Worm (Caenorhabditis elegans) whole organism, early embryonic: ENCODE measurements around the gene D1005.2.

Experiments used
- B0310.2 ChIP-seq: sonication (generic microtip); optimal IDR thresholded peaks from 2 replicates; lab custom pipeline; 2016; ENCODE audit warnings: mild to moderate bottlenecking, missing genetic modification characterization, missing compliant biosample characterization
- F13C5.2 ChIP-seq: sonication (generic microtip); optimal IDR thresholded peaks from 2 replicates; lab custom pipeline; 2017; ENCODE audit warnings: mild to moderate bottlenecking, missing genetic modification characterization, inconsistent platforms, missing compliant biosample characterization
- aly-1 ChIP-seq: sonication (generic microtip); optimal IDR thresholded peaks from 2 replicates; lab custom pipeline; 2016; ENCODE audit warnings: missing genetic modification characterization, missing compliant biosample characterization
- ama-1 ChIP-seq: fragments of 150-350 bp; optimal IDR thresholded peaks from 2 replicates; lab custom pipeline; 2014
- ceh-13 ChIP-seq: fragments of 200-800 bp; sonication (Bioruptor generic); optimal IDR thresholded peaks from 2 replicates; lab custom pipeline; 2018; ENCODE audit warnings: mild to moderate bottlenecking, missing genetic modification characterization, missing compliant biosample characterization
- ceh-36 ChIP-seq: sonication (generic microtip); optimal IDR thresholded peaks from 2 replicates; lab custom pipeline; 2016; ENCODE audit warnings: missing genetic modification characterization, inconsistent platforms, missing compliant biosample characterization
- ets-7 ChIP-seq: sonication (generic microtip); optimal IDR thresholded peaks from 2 replicates; lab custom pipeline; 2016; ENCODE audit warnings: missing genotype, missing genetic modification characterization, missing compliant biosample characterization
- flt-1 ChIP-seq: fragments of 200-800 bp; sonication (Bioruptor generic); IDR thresholded peaks from 2 replicates; pipeline ENCODE4 v1.3.6; 2022; ENCODE audit warnings: missing genetic modification characterization, missing compliant biosample characterization
- hmbx-1 ChIP-seq: sonication (generic microtip); optimal IDR thresholded peaks from 2 replicates; lab custom pipeline; 2016; ENCODE audit warnings: mild to moderate bottlenecking, missing genetic modification characterization, missing compliant biosample characterization
- hmg-4 ChIP-seq: fragments of 200-800 bp; sonication (Bioruptor generic); optimal IDR thresholded peaks from 2 replicates; lab custom pipeline; 2018; ENCODE audit warnings: mild to moderate bottlenecking, missing genetic modification characterization, missing compliant biosample characterization
- hnd-1 ChIP-seq: sonication (generic microtip); optimal IDR thresholded peaks from 2 replicates; lab custom pipeline; 2016; ENCODE audit warnings: missing genetic modification characterization, missing compliant biosample characterization
- pes-1 ChIP-seq: fragments of 200-800 bp; sonication (Bioruptor generic); IDR thresholded peaks from 2 replicates; pipeline ENCODE4 v1.3.6; 2022; ENCODE audit warnings: missing genetic modification reagents, missing genetic modification characterization, missing compliant biosample characterization
- scrt-1 ChIP-seq: fragments of 200-800 bp; sonication (Bioruptor generic); IDR thresholded peaks from 2 replicates; pipeline ENCODE4 v1.3.6; 2022; ENCODE audit warnings: missing genetic modification characterization, missing compliant biosample characterization
- sea-1 ChIP-seq: fragments of 200-800 bp; sonication (Bioruptor generic); conservative IDR thresholded peaks from 2 replicates; pipeline ENCODE4 v1.3.6; 2022; ENCODE audit warnings: missing genetic modification characterization, missing compliant biosample characterization
- tbx-11 ChIP-seq: fragments of 200-800 bp; sonication (Bioruptor generic); IDR thresholded peaks from 2 replicates; pipeline ENCODE4 v1.3.6; 2022; ENCODE audit warnings: missing genetic modification characterization, missing compliant biosample characterization
- tbx-37 ChIP-seq: fragments of 200-800 bp; sonication (Bioruptor generic); conservative IDR thresholded peaks from 2 replicates; pipeline ENCODE4 v1.3.6; 2022; ENCODE audit warnings: missing genetic modification reagents, missing genetic modification characterization, missing compliant biosample characterization
- tra-4 ChIP-seq: sonication (generic microtip); optimal IDR thresholded peaks from 2 replicates; lab custom pipeline; 2017; ENCODE audit warnings: missing genetic modification characterization, missing compliant biosample characterization

D1005.2 gene

DNA sequence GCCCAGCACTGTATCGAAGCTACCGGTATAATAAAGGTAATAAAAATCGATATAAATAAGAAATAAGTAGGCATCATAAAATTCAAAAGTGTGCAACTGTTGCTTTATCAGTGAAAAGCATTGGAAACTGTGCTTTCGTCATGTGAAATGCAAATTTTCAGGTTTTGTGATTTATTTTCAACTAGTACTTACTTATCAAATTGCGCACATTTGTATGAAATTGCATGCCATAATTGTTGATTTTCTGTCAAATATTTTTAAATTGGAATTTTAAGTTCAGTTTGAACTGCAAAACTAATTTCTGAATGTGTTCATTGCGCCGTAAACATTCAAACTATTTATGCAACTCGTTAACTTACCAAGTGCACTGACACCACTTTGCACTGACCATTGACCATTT lies 26.9 kb downstream of the D1005.2 start, which contains the start of gene D1005.4:
Gene D1005.4, minus strand, starts transcription at position 101 of the 400 bp plus-strand sequence.
- TF ChIP-seq flt-1 (GFP tag; lab: Robert Waterston, UW) (no peak), pes-1 (no peak), tbx-37 (GFP tag; lab: Robert Waterston, UW) (no peak), F13C5.2 (tag; lab: Kevin White, UChicago) (no peak), tbx-11 (GFP tag; lab: Robert Waterston, UW) (no peak), scrt-1 (no peak), aly-1 (tag; lab: Kevin White, UChicago) (no peak), ceh-13 (GFP tag; lab: Kevin White, UChicago) (no peak), hnd-1 (tag; lab: Kevin White, UChicago) (no peak), hmbx-1 (tag; lab: Kevin White, UChicago) (no peak), B0310.2 (tag; lab: Kevin White, UChicago) (no peak), ceh-36 (tag; lab: Kevin White, UChicago) (no peak), sea-1 (GFP tag; lab: Robert Waterston, UW) (no peak), ets-7 (no peak), tra-4 (tag; lab: Kevin White, UChicago) (no peak)

DNA sequence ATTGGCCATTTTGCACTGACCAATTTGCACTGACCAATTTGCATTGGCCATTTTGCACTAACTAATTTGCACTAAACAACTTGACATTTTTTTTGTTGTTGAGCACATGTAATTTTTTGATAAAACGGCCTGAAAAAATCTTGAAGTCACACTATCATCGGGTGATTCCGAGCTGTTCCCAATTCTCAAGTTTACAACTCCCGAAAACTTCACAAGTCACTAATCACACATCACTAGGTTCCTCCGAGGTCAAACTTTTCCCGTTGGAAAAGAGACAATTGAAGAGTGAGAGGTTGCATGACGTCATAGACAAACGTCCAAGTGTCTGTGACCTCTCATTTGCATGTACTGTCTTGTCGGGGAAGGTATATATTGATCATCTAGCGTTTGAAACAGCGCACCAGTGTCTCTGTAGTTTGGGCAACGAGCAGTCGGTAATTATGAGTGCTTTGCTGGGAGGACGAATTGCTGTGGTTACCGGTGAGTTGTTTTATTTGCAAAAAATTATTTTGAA lies 27.4 kb downstream of the D1005.2 start, which contains the start of the genes D1005.10 and dhs-25:
Gene D1005.10, minus strand, starts transcription at position 51 of the 514 bp plus-strand sequence.
Gene dhs-25, plus strand, starts transcription at position 398 of the 514 bp plus-strand sequence.
- TF ChIP-seq tbx-37 (GFP tag; lab: Robert Waterston, UW) (no peak), ceh-13 (GFP tag; lab: Kevin White, UChicago) (no peak), tra-4 (tag; lab: Kevin White, UChicago) (no peak), sea-1 (GFP tag; lab: Robert Waterston, UW) (no peak), hmg-4 (GFP tag; lab: Kevin White, UChicago) (no peak), flt-1 (GFP tag; lab: Robert Waterston, UW) (no peak), aly-1 (tag; lab: Kevin White, UChicago) (no peak), F13C5.2 (tag; lab: Kevin White, UChicago) (no peak), hnd-1 (tag; lab: Kevin White, UChicago) (no peak), scrt-1 (no peak), ceh-36 (tag; lab: Kevin White, UChicago) (no peak), hmbx-1 (tag; lab: Kevin White, UChicago) (no peak), ets-7 (no peak), ama-1 (lab: Kevin White, UChicago) (no peak), pes-1 (no peak), B0310.2 (tag; lab: Kevin White, UChicago) (no peak), tbx-11 (GFP tag; lab: Robert Waterston, UW) (no peak)

DNA sequence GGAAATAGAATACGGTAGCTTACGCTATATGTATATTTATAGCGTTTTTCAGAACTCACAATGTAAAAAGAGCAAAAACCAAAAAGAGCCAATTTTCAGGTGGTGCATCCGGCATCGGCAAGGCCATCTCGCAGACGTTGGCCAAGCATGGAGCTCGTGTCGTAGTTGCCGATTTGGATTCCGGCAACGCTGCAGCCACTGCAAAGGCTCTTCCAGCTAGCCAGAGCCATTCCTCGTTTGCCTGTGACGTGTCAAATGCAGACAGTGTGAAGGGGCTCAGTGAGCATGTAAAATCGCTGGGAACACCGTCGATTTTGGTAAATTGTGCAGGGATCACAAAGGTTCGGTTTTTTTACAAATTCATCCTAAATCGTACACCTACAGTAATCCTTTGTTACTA lies 28.3 kb downstream of the D1005.2 start:
- TF ChIP-seq hnd-1 (tag; lab: Kevin White, UChicago) (no peak), aly-1 (tag; lab: Kevin White, UChicago) (no peak), tra-4 (tag; lab: Kevin White, UChicago) (no peak), ceh-13 (GFP tag; lab: Kevin White, UChicago) (no peak), flt-1 (GFP tag; lab: Robert Waterston, UW) (no peak), ama-1 (lab: Kevin White, UChicago) (no peak), tbx-37 (GFP tag; lab: Robert Waterston, UW) (no peak), scrt-1 (no peak), hmg-4 (GFP tag; lab: Kevin White, UChicago) (no peak), tbx-11 (GFP tag; lab: Robert Waterston, UW) (no peak), B0310.2 (tag; lab: Kevin White, UChicago) (no peak), ets-7 (no peak), sea-1 (GFP tag; lab: Robert Waterston, UW) (no peak), pes-1 (no peak), ceh-36 (tag; lab: Kevin White, UChicago) (no peak), F13C5.2 (tag; lab: Kevin White, UChicago) (no peak), hmbx-1 (tag; lab: Kevin White, UChicago) (no peak)

DNA sequence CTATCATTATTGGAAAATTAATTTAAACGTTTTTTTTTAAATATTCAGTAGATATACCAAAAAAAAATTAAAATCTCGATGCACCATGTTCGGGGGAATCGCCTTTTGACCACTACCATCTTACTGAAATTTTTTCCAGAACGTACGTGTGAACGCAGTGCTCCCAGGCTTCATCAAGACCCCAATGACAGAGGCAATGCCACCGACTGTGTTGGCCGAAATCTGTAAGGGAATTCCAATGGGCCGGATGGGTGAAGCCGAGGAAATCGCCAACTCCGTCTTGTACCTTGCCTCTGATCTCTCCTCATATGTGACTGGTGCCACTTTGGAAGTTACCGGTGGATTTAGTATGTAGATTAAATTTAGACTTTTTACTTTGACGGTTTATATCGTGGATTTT lies 30.0 kb downstream of the D1005.2 start:
- TF ChIP-seq sea-1 (GFP tag; lab: Robert Waterston, UW) = no peak
- TF ChIP-seq ceh-36 (tag; lab: Kevin White, UChicago) = no peak
- no peak for TF ChIP-seq ceh-13 (GFP tag; lab: Kevin White, UChicago)
- TF ChIP-seq F13C5.2 (tag; lab: Kevin White, UChicago) = no peak
- TF ChIP-seq ama-1 (lab: Kevin White, UChicago) = no peak
- TF ChIP-seq ets-7 = no peak
- TF ChIP-seq tbx-37 (GFP tag; lab: Robert Waterston, UW) = no peak
- TF ChIP-seq aly-1 (tag; lab: Kevin White, UChicago) = no peak
- no peak for TF ChIP-seq pes-1
- TF ChIP-seq hnd-1 (tag; lab: Kevin White, UChicago) = no peak
- no peak for TF ChIP-seq B0310.2 (tag; lab: Kevin White, UChicago)
- TF ChIP-seq scrt-1 = no peak
- no peak for TF ChIP-seq tbx-11 (GFP tag; lab: Robert Waterston, UW)
- no peak for TF ChIP-seq hmg-4 (GFP tag; lab: Kevin White, UChicago)
- no peak for TF ChIP-seq tra-4 (tag; lab: Kevin White, UChicago)
- no peak for TF ChIP-seq flt-1 (GFP tag; lab: Robert Waterston, UW)

DNA sequence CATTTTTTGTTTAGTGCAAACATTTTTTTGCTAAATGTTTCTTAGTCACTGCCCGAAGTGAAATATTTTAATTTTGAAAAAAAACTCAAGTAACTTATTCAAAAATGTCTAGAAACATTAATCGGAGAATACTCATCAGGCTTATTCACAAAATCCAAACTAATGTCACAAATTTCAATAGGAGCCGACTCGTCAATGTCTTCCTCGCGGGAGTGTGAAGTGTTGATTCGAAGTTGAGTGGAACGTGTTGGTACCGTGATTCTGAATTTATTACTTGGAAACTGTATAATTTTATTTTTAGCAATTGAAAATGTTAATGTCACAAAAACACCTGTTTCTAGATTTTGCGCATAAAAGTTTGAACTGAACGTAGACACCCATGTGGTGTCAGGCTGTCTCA lies 30.8 kb downstream of the D1005.2 start:
- TF ChIP-seq sea-1 (GFP tag; lab: Robert Waterston, UW) = no peak
- TF ChIP-seq hmbx-1 (tag; lab: Kevin White, UChicago) = no peak
- no peak for TF ChIP-seq aly-1 (tag; lab: Kevin White, UChicago)
- TF ChIP-seq F13C5.2 (tag; lab: Kevin White, UChicago) = no peak
- TF ChIP-seq hnd-1 (tag; lab: Kevin White, UChicago) = no peak

DNA sequence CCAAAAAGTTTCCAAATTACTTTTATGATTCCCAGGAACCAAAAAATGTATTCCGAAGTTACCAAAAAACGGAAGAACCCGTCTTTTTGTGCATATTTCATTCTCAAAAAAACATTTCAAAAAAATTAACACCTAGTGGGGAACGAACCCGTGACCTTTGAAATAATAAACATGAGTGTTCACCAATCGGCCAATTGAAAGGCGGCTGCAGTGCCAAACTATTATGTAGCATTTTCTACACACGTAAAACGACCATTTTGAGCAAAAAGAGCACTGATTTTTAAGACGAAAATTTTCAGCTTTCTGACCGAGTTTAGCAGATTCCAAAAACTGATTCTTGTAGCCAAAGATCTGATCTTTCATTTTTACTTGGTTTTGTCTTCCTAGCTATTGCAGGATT lies 32.2 kb downstream of the D1005.2 start:
- no peak for TF ChIP-seq sea-1 (GFP tag; lab: Robert Waterston, UW)

DNA sequence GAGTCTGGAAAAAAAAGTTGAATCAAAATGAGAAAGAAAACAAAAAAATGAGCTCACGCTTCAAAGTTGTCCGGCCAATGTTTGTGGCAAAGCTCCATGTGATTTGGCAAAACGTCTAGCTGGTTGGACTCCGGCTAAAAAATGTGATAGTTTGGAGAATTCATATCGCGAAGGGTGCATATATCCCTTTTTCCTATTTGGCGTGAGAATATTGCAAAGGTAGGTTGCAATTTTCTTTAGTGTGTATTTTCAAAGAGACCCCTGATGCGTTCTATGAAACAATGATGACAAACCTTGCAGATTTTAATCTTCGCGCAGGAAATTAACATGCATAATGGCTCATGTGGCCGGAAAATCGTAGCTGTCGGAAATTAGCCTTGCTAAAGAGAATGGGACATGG lies 33.4 kb downstream of the D1005.2 start:
- TF ChIP-seq sea-1 (GFP tag; lab: Robert Waterston, UW) (no peak), ama-1 (lab: Kevin White, UChicago) (no peak), ceh-13 (GFP tag; lab: Kevin White, UChicago) (no peak), ceh-36 (tag; lab: Kevin White, UChicago) (no peak), hmbx-1 (tag; lab: Kevin White, UChicago) (no peak), pes-1 (no peak), hnd-1 (tag; lab: Kevin White, UChicago) (no peak), scrt-1 (no peak), F13C5.2 (tag; lab: Kevin White, UChicago) (no peak), aly-1 (tag; lab: Kevin White, UChicago) (no peak), hmg-4 (GFP tag; lab: Kevin White, UChicago) (no peak), flt-1 (GFP tag; lab: Robert Waterston, UW) (no peak), tbx-11 (GFP tag; lab: Robert Waterston, UW) (no peak), B0310.2 (tag; lab: Kevin White, UChicago) (no peak), ets-7 (no peak), tbx-37 (GFP tag; lab: Robert Waterston, UW) (no peak), tra-4 (tag; lab: Kevin White, UChicago) (no peak)
